Worm (Caenorhabditis elegans) whole organism, L4/young adult: ENCODE results near the gene ugt-14.

Experiments used
- W03F9.2 ChIP-seq: fragments of 150-350 bp; optimal IDR thresholded peaks from 2 replicates; lab custom pipeline; 2014; ENCODE audit warnings: missing biosample characterization, missing genetic modification characterization
- dao-5 ChIP-seq: sonication (generic microtip); optimal IDR thresholded peaks from 2 replicates; lab custom pipeline; 2016; ENCODE audit warnings: missing genotype, missing genetic modification characterization, moderate library complexity, missing compliant biosample characterization
- him-1 ChIP-seq: sonication (generic microtip); optimal IDR thresholded peaks from 2 replicates; lab custom pipeline; 2016; ENCODE audit warnings: missing genotype, missing genetic modification reagents, missing genetic modification characterization, missing compliant biosample characterization

The ugt-14 gene

ce11 chrV:4905953-4906352 lies at the start of gene ugt-14:
TSS of gene ugt-14 (plus strand) at chrV:4906253.
- TF ChIP-seq him-1 (tag; lab: Kevin White, UChicago) = no peak
- TF ChIP-seq W03F9.2 (tag; lab: Kevin White, UChicago) = no peak
- no peak for TF ChIP-seq dao-5 (tag; lab: Kevin White, UChicago)

- TF ChIP-seq W03F9.2 (tag; lab: Kevin White, UChicago) (no peak), dao-5 (tag; lab: Kevin White, UChicago) (no peak), him-1 (tag; lab: Kevin White, UChicago) (no peak)
Observed at ce11 chrV:4857561-4857960, 48.5 kb upstream of the ugt-14 start.

- TF ChIP-seq W03F9.2 (tag; lab: Kevin White, UChicago) (no peak), dao-5 (tag; lab: Kevin White, UChicago) (no peak), him-1 (tag; lab: Kevin White, UChicago) (no peak)
Observed at ce11 chrV:4860525-4860924, 45.5 kb upstream of the ugt-14 start.

- no peak for TF ChIP-seq dao-5 (tag; lab: Kevin White, UChicago)
- TF ChIP-seq W03F9.2 (tag; lab: Kevin White, UChicago) = no peak
- no peak for TF ChIP-seq him-1 (tag; lab: Kevin White, UChicago)
Observed at ce11 chrV:4862737-4863136, 43.3 kb upstream of the ugt-14 start, which contains the start of gene C37H5.13. TSS of gene C37H5.13 (minus strand) at chrV:4862965.

ce11 chrV:4864330-4864729 lies 41.7 kb upstream of the ugt-14 start:
- no peak for TF ChIP-seq dao-5 (tag; lab: Kevin White, UChicago)
- no peak for TF ChIP-seq W03F9.2 (tag; lab: Kevin White, UChicago)
- TF ChIP-seq him-1 (tag; lab: Kevin White, UChicago) = no peak

- no peak for TF ChIP-seq W03F9.2 (tag; lab: Kevin White, UChicago)
- no peak for TF ChIP-seq him-1 (tag; lab: Kevin White, UChicago)
Observed at ce11 chrV:4865364-4865763, 40.7 kb upstream of the ugt-14 start, which contains the start of gene srd-32. TSS of gene srd-32 (plus strand) at chrV:4865664.

ce11 chrV:4867535-4867934 lies 38.5 kb upstream of the ugt-14 start:
- TF ChIP-seq dao-5 (tag; lab: Kevin White, UChicago) (no peak), W03F9.2 (tag; lab: Kevin White, UChicago) (no peak), him-1 (tag; lab: Kevin White, UChicago) (no peak)

- TF ChIP-seq dao-5 (tag; lab: Kevin White, UChicago) (no peak), W03F9.2 (tag; lab: Kevin White, UChicago) (no peak)
Observed at ce11 chrV:4868698-4869097, 37.4 kb upstream of the ugt-14 start.

- TF ChIP-seq dao-5 (tag; lab: Kevin White, UChicago) (no peak), him-1 (tag; lab: Kevin White, UChicago) (no peak), W03F9.2 (tag; lab: Kevin White, UChicago) (no peak)
Observed at ce11 chrV:4870627-4871026, 35.4 kb upstream of the ugt-14 start.

- TF ChIP-seq dao-5 (tag; lab: Kevin White, UChicago) (no peak), W03F9.2 (tag; lab: Kevin White, UChicago) (no peak)
Observed at ce11 chrV:4871992-4872391, 34.1 kb upstream of the ugt-14 start, which contains the start of gene srd-33. TSS of gene srd-33 (plus strand) at chrV:4872292.

ce11 chrV:4877587-4877986 lies 28.5 kb upstream of the ugt-14 start, which contains the start of gene T19H12.6:
TSS of gene T19H12.6 (minus strand) at chrV:4877687.
- no peak for TF ChIP-seq him-1 (tag; lab: Kevin White, UChicago)
- TF ChIP-seq dao-5 (tag; lab: Kevin White, UChicago) = no peak
- no peak for TF ChIP-seq W03F9.2 (tag; lab: Kevin White, UChicago)

ce11 chrV:4879251-4879650 lies 26.8 kb upstream of the ugt-14 start, which contains the start of gene T19H12.15:
TSS of gene T19H12.15 (minus strand) at chrV:4879351.
- TF ChIP-seq W03F9.2 (tag; lab: Kevin White, UChicago) (no peak), dao-5 (tag; lab: Kevin White, UChicago) (no peak), him-1 (tag; lab: Kevin White, UChicago) (no peak)

- no peak for TF ChIP-seq W03F9.2 (tag; lab: Kevin White, UChicago)
Observed at ce11 chrV:4881377-4881776, 24.7 kb upstream of the ugt-14 start, which contains the start of gene str-32. TSS of gene str-32 (minus strand) at chrV:4881477.

- no peak for TF ChIP-seq him-1 (tag; lab: Kevin White, UChicago)
- TF ChIP-seq W03F9.2 (tag; lab: Kevin White, UChicago) = no peak
- TF ChIP-seq dao-5 (tag; lab: Kevin White, UChicago) = no peak
Observed at ce11 chrV:4884490-4884889, 21.6 kb upstream of the ugt-14 start, which contains the start of gene T19H12.12. TSS of gene T19H12.12 (plus strand) at chrV:4884790.
